Fruit fly (Drosophila melanogaster) whole organism, adult: ENCODE measurements around the gene fit.

Experiments
- CG11617 ChIP-seq: fragments of 200-800 bp; sonication (Bioruptor generic); optimal IDR thresholded peaks from 2 replicates; lab custom pipeline; 2017; ENCODE audit warnings: mild to moderate bottlenecking, missing biosample characterization, missing genetic modification reagents, missing genetic modification characterization
- CG1620 ChIP-seq: fragments of 200-800 bp; sonication (Bioruptor generic); optimal IDR thresholded peaks from 2 replicates; lab custom pipeline; 2016; ENCODE audit warnings: missing biosample characterization, missing genetic modification characterization
- CG33017 ChIP-seq: fragments of 200-800 bp; sonication (Bioruptor generic); optimal IDR thresholded peaks from 2 replicates; lab custom pipeline; 2018; ENCODE audit warnings: missing biosample characterization, mild to moderate bottlenecking, missing genetic modification characterization, moderate library complexity
- CG7045 ChIP-seq: fragments of 200-800 bp; sonication (Bioruptor generic); optimal IDR thresholded peaks from 2 replicates; lab custom pipeline; 2017; ENCODE audit warnings: missing biosample characterization, mild to moderate bottlenecking, missing genetic modification characterization
- CG7101 ChIP-seq: fragments of 200-800 bp; sonication (Bioruptor generic); optimal IDR thresholded peaks from 2 replicates; lab custom pipeline; 2018; ENCODE audit warnings: missing biosample characterization, mild to moderate bottlenecking, missing genetic modification characterization, moderate library complexity
- Crg-1 ChIP-seq: fragments of 200-800 bp; sonication (Bioruptor generic); optimal IDR thresholded peaks from 2 replicates; lab custom pipeline; 2016; ENCODE audit warnings: missing biosample characterization, missing genetic modification characterization
- Hr96 ChIP-seq: fragments of 200-800 bp; sonication (Bioruptor generic); optimal IDR thresholded peaks from 2 replicates; lab custom pipeline; 2016; ENCODE audit warnings: missing biosample characterization, missing genetic modification characterization
- cic ChIP-seq: fragments of 200-800 bp; sonication (Bioruptor generic); optimal IDR thresholded peaks from 2 replicates; lab custom pipeline; 2017; ENCODE audit warnings: missing biosample characterization, mild to moderate bottlenecking, missing genetic modification characterization, moderate library complexity
- ovo ChIP-seq: fragments of 200-800 bp; sonication (Bioruptor generic); optimal IDR thresholded peaks from 2 replicates; lab custom pipeline; 2016; ENCODE audit warnings: missing biosample characterization, missing genetic modification characterization
- tj ChIP-seq: fragments of 200-800 bp; sonication (Bioruptor generic); optimal IDR thresholded peaks from 3 replicates; lab custom pipeline; 2017; ENCODE audit warnings: missing biosample characterization, mild to moderate bottlenecking, missing genetic modification characterization, moderate library complexity

DNA sequence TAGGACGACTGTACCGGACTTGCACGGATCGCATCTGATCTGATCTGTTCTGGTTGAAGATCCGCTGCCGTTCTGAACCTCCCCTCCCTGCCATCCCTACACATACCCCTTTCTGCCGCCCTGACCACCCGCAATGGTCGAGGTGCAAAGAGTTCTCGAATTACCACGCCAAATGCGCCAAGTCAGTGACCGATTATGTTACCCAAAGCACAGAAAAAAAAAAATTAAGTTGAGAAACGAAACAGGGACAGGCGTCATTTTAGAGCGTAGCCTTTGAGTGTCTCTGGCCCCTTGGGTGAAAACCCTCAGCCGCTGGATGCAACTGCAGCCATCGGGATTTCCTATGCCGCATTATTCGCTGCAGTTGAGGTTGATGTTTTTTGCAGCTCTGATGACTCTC is 39.5 kb upstream of the fit start:
- TF ChIP-seq Hr96 (GFP tag; lab: Kevin White, UChicago) = no peak
- TF ChIP-seq tj (GFP tag; lab: Kevin White, UChicago) = no peak
- no peak for TF ChIP-seq CG7045 (GFP tag; lab: Kevin White, UChicago)
- TF ChIP-seq Crg-1 (GFP tag; lab: Kevin White, UChicago) = no peak
- no peak for TF ChIP-seq ovo (GFP tag; lab: Kevin White, UChicago)
- no peak for TF ChIP-seq CG7101
- no peak for TF ChIP-seq CG1620 (GFP tag; lab: Kevin White, UChicago)
- TF ChIP-seq CG11617 = no peak
- TF ChIP-seq cic = no peak
- TF ChIP-seq CG33017 (tag; lab: Kevin White, UChicago) = no peak
